Fruit fly (Drosophila melanogaster): ENCODE data around the gene CG8031.

dm6 chr3R:13042258-13043032 lies 31.3 kb upstream of the CG8031 start, which contains the start of gene snk:
- TF ChIP-seq CG8478 (optimal IDR thresholded peaks at IDR 0.05) (no peak), CTCF (optimal IDR thresholded peaks at IDR 0.05) (no peak)

All from S2 (cell line).